ENCODE assay signal across 2 fruit fly cellular contexts in the genomic region with DNA sequence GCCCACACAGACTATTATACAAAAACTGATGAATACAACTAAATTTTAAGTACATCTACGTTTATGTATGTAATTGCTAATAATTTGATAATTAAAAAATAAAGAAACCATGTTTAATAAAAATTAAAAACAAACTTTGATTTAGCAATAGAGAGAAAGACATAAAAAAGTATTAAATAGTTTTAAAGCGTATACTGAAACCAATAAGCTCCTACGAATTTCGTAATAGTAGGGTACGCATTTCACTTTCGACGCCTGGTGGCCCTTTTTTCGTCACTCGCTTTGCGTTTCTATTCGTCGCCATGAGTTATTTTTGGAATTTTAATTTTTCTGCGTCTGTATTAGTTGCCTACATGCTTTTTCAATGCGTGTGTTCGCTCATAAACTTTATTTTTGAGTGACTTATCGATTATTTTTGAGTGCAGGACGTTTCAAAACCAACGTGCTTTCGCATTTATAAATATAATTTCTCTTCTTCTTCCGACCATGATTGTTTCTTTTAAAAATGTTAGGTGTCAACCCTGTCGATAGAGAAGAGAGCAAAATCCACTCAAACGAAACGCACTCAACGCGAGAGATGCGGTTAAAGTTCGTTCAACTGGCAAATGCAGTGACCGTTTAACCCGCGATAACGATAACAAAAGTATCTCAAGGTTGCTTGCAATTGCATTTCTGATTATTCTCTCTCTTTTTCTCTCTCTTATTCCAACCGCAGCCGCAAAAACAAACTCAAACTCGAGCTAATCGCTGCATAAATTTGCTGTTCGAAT.
TF ChIP-seq lines count a peak whose summit lies in the region.

A gene (plus strand): TSS at position 569 of the 770 bp plus-strand sequence.

TF ChIP-seq in whole organism, embryonic, 481 proteins besides CTCF, POLR2A, EP300 and RAD21 (continued from another document and continues in another):
- TF ChIP-seq mld (GFP tag; IDR thresholded peaks at IDR 0.05; lab: Robert Waterston, UW; ENCODE audit: partially characterized antibody): peak; percentile 88
- peak; percentile 87 for TF ChIP-seq sens (GFP tag; lab: Kevin White, UChicago)
- peak; percentile 73 for TF ChIP-seq ssp (GFP tag; IDR thresholded peaks at IDR 0.05; lab: Robert Waterston, UW)
- peak; percentile 78 for TF ChIP-seq tna (GFP tag; IDR thresholded peaks at IDR 0.05; lab: Robert Waterston, UW; ENCODE audit: partially characterized antibody)
- no peak for TF ChIP-seq h (optimal IDR thresholded peaks at IDR 0.05; lab: Kevin White, UChicago)
- peak; percentile 60; the same call in 1 of the 2 replicates for TF ChIP-seq CG10366 (GFP tag; IDR thresholded peaks at IDR 0.05; lab: Robert Waterston, UW)
- TF ChIP-seq CG7987 (GFP tag; optimal IDR thresholded peaks at IDR 0.05; lab: Kevin White, UChicago): peak; percentile 44
- TF ChIP-seq CG2199 (GFP tag; IDR thresholded peaks at IDR 0.05; lab: Robert Waterston, UW): 0 out of 3 replicates have a peak, but pooled peaks have one; percentile 25
- no peak for TF ChIP-seq vfl (GFP tag; optimal IDR thresholded peaks at IDR 0.05; lab: Kevin White, UChicago)
- TF ChIP-seq lov (optimal IDR thresholded peaks at IDR 0.05; lab: Kevin White, UChicago): no peak
- peak; percentile 77; the same call in 2 of the 3 replicates for TF ChIP-seq lov (GFP tag; IDR thresholded peaks at IDR 0.05; lab: Robert Waterston, UW)
- TF ChIP-seq CG13287 (GFP tag; IDR thresholded peaks at IDR 0.05; lab: Robert Waterston, UW; ENCODE audit: partially characterized antibody): peak; percentile 59
- peak; percentile 84 for TF ChIP-seq CG4424 (GFP tag; optimal IDR thresholded peaks at IDR 0.05; lab: Kevin White, UChicago)
- no peak for TF ChIP-seq PHDP (tag; optimal IDR thresholded peaks at IDR 0.05; lab: Kevin White, UChicago)
- TF ChIP-seq Max (GFP tag; optimal IDR thresholded peaks at IDR 0.05; lab: Kevin White, UChicago): peak; percentile 47
- TF ChIP-seq pzg (GFP tag; optimal IDR thresholded peaks at IDR 0.05; lab: Kevin White, UChicago): no peak
- peak; percentile 35 for TF ChIP-seq CG7271 (tag; optimal IDR thresholded peaks at IDR 0.05; lab: Kevin White, UChicago)
- peak; percentile 91 for TF ChIP-seq CG17359 (tag; optimal IDR thresholded peaks at IDR 0.05; lab: Kevin White, UChicago)
- peak; percentile 80 for TF ChIP-seq fd96Cb (tag; optimal IDR thresholded peaks at IDR 0.05; lab: Kevin White, UChicago)
- TF ChIP-seq ATbp (GFP tag; optimal IDR thresholded peaks at IDR 0.05; lab: Kevin White, UChicago): no peak
- peak; percentile 28; the same call in 1 of the 2 replicates for TF ChIP-seq Poxn (GFP tag; IDR thresholded peaks at IDR 0.05; lab: Robert Waterston, UW)
- TF ChIP-seq CG14965 (GFP tag; optimal IDR thresholded peaks at IDR 0.05; lab: Kevin White, UChicago; ENCODE audit: borderline replicate concordance): no peak
- TF ChIP-seq ro (GFP tag; IDR thresholded peaks at IDR 0.05; lab: Robert Waterston, UW): peak; percentile 51; the same call in 1 of the 2 replicates
- TF ChIP-seq D (optimal IDR thresholded peaks at IDR 0.05; lab: Kevin White, UChicago): no peak
- peak; percentile 77 for TF ChIP-seq D (GFP tag; optimal IDR thresholded peaks at IDR 0.05; lab: Kevin White, UChicago)
- peak; percentile 78 for TF ChIP-seq CG13296 (GFP tag; optimal IDR thresholded peaks at IDR 0.05; lab: Kevin White, UChicago)
- 0 out of 2 replicates have a peak, but pooled peaks have one; percentile 28 for TF ChIP-seq CG5953 (GFP tag; IDR thresholded peaks at IDR 0.05; lab: Robert Waterston, UW)
- TF ChIP-seq unpg (GFP tag; optimal IDR thresholded peaks at IDR 0.05; lab: Kevin White, UChicago): peak; percentile 88
- peak; percentile 76 for TF ChIP-seq CG30403 (GFP tag; optimal IDR thresholded peaks at IDR 0.05; lab: Kevin White, UChicago)
- TF ChIP-seq MBD-R2 (GFP tag; IDR thresholded peaks at IDR 0.05; lab: Robert Waterston, UW): peak; percentile 45; the same call in 1 of the 2 replicates
- TF ChIP-seq tin (GFP tag; optimal IDR thresholded peaks at IDR 0.05; lab: Kevin White, UChicago): peak; percentile 62
- peak; percentile 40 for TF ChIP-seq CG9437 (GFP tag; optimal IDR thresholded peaks at IDR 0.05; lab: Kevin White, UChicago)
- TF ChIP-seq CG2678 (tag; optimal IDR thresholded peaks at IDR 0.05; lab: Kevin White, UChicago): peak; percentile 92
- no peak for TF ChIP-seq NC2α (GFP tag; optimal IDR thresholded peaks at IDR 0.05; lab: Kevin White, UChicago)
- TF ChIP-seq D19B (GFP tag; optimal IDR thresholded peaks at IDR 0.05; lab: Kevin White, UChicago): peak; percentile 72
- TF ChIP-seq CG6175 (GFP tag; IDR thresholded peaks at IDR 0.05; lab: Robert Waterston, UW): no peak
- TF ChIP-seq lab (GFP tag; optimal IDR thresholded peaks at IDR 0.05; lab: Kevin White, UChicago): peak; percentile 88
- peak; percentile 52; the same call in 1 of the 2 replicates for TF ChIP-seq Rx (GFP tag; IDR thresholded peaks at IDR 0.05; lab: Robert Waterston, UW)
- peak; percentile 61 to 65 for TF ChIP-seq dpn (GFP tag; optimal IDR thresholded peaks at IDR 0.05; lab: Kevin White, UChicago)
- peak; percentile 18 for TF ChIP-seq CG16815 (GFP tag; optimal IDR thresholded peaks at IDR 0.05; lab: Kevin White, UChicago)
- TF ChIP-seq Hey (tag; optimal IDR thresholded peaks at IDR 0.05; lab: Kevin White, UChicago): no peak
- peak; percentile 81 for TF ChIP-seq dysf (GFP tag; IDR thresholded peaks at IDR 0.05; lab: Robert Waterston, UW)
- TF ChIP-seq CG18011 (GFP tag; optimal IDR thresholded peaks at IDR 0.05; lab: Kevin White, UChicago): no peak
- TF ChIP-seq CG31388 (GFP tag; optimal IDR thresholded peaks at IDR 0.05; lab: Kevin White, UChicago): peak; percentile 31
- peak; percentile 75 for TF ChIP-seq CG15269 (tag; optimal IDR thresholded peaks at IDR 0.05; lab: Kevin White, UChicago)
- no peak for TF ChIP-seq fu2 (GFP tag; optimal IDR thresholded peaks at IDR 0.05; lab: Kevin White, UChicago)
- TF ChIP-seq lola (GFP tag; optimal IDR thresholded peaks at IDR 0.05; lab: Kevin White, UChicago): peak in 1 of 3 experiments; percentile 87
- peak; percentile 64 for TF ChIP-seq lbe (GFP tag; optimal IDR thresholded peaks at IDR 0.05; lab: Kevin White, UChicago)
- TF ChIP-seq zfh2 (GFP tag; optimal IDR thresholded peaks at IDR 0.05; lab: Kevin White, UChicago): no peak
- TF ChIP-seq ewg (GFP tag; optimal IDR thresholded peaks at IDR 0.05; lab: Kevin White, UChicago): peak; percentile 48
- peak; percentile 16; the same call in 1 of the 2 replicates for TF ChIP-seq Adf1 (GFP tag; IDR thresholded peaks at IDR 0.05; lab: Robert Waterston, UW)
- TF ChIP-seq Camta (GFP tag; optimal IDR thresholded peaks at IDR 0.05; lab: Kevin White, UChicago): peak; percentile 25
- peak; percentile 93 for TF ChIP-seq CG7745 (tag; optimal IDR thresholded peaks at IDR 0.05; lab: Kevin White, UChicago)
- peak; percentile 64 for TF ChIP-seq wor (GFP tag; IDR thresholded peaks at IDR 0.05; lab: Robert Waterston, UW)
- peak; percentile 43 for TF ChIP-seq CG1647 (GFP tag; optimal IDR thresholded peaks at IDR 0.05; lab: Kevin White, UChicago)
- TF ChIP-seq ttk (GFP tag; IDR thresholded peaks at IDR 0.05; lab: Robert Waterston, UW): peak; percentile 81
- peak; percentile 88 for TF ChIP-seq CG11504 (tag; optimal IDR thresholded peaks at IDR 0.05; lab: Kevin White, UChicago)
- TF ChIP-seq CG11456 (GFP tag; IDR thresholded peaks at IDR 0.05; lab: Robert Waterston, UW): peak; percentile 84
- peak; percentile 80 for TF ChIP-seq CG12104 (GFP tag; optimal IDR thresholded peaks at IDR 0.05; lab: Kevin White, UChicago)

TF ChIP-seq in whole organism, prepupa, 60 proteins besides CTCF, POLR2A, EP300 and RAD21 (continued from another document):
- TF ChIP-seq CG11762 (GFP tag; optimal IDR thresholded peaks at IDR 0.05; lab: Kevin White, UChicago; ENCODE audit: insufficient read depth): peak; percentile 66
- peak; percentile 39 for TF ChIP-seq vri (GFP tag; optimal IDR thresholded peaks at IDR 0.05; lab: Kevin White, UChicago)
- TF ChIP-seq Sox102F (GFP tag; optimal IDR thresholded peaks at IDR 0.05; lab: Kevin White, UChicago): peak; percentile 36
- no peak for TF ChIP-seq CG4318 (GFP tag; optimal IDR thresholded peaks at IDR 0.05; lab: Kevin White, UChicago)
- TF ChIP-seq CG6854 (GFP tag; optimal IDR thresholded peaks at IDR 0.05; lab: Kevin White, UChicago): peak; percentile 51
- TF ChIP-seq svp (GFP tag; lab: Kevin White, UChicago): peak; percentile 96
- peak; percentile 18 for TF ChIP-seq fd85E (GFP tag; optimal IDR thresholded peaks at IDR 0.05; lab: Kevin White, UChicago)
- TF ChIP-seq Ets96B (tag; optimal IDR thresholded peaks at IDR 0.05; lab: Kevin White, UChicago): peak; percentile 81
- TF ChIP-seq net (GFP tag; optimal IDR thresholded peaks at IDR 0.05; lab: Kevin White, UChicago): peak; percentile 80
- TF ChIP-seq fkh (GFP tag; optimal IDR thresholded peaks at IDR 0.05; lab: Kevin White, UChicago): no peak
- peak; percentile 52 for TF ChIP-seq CG8319 (GFP tag; optimal IDR thresholded peaks at IDR 0.05; lab: Kevin White, UChicago)
- TF ChIP-seq dsx (GFP tag; optimal IDR thresholded peaks at IDR 0.05; lab: Kevin White, UChicago; ENCODE audit: poor library complexity, severe bottlenecking): peak; percentile 71
